Worm (Caenorhabditis elegans) whole organism, mixed stage, embryonic: ENCODE results near the gene C18H7.6.

Source experiments
- M03D4.4 ChIP-seq: sonication (generic microtip); optimal IDR thresholded peaks from 2 replicates; lab custom pipeline; 2017; ENCODE audit warnings: mild to moderate bottlenecking, missing genetic modification characterization, missing compliant biosample characterization
- bed-3 ChIP-seq: fragments of 200-800 bp; sonication (Bioruptor generic); optimal IDR thresholded peaks from 3 replicates; lab custom pipeline; 2018; ENCODE audit warnings: mild to moderate bottlenecking, missing genetic modification characterization, moderate library complexity, missing compliant biosample characterization
- ceh-39 ChIP-seq: fragments of 150-350 bp; optimal IDR thresholded peaks from 2 replicates; lab custom pipeline; 2014; ENCODE audit warnings: missing biosample characterization, missing genetic modification characterization
- ceh-43 ChIP-seq: fragments of 200-800 bp; sonication (Bioruptor generic); optimal IDR thresholded peaks from 2 replicates; lab custom pipeline; 2018; ENCODE audit warnings: mild to moderate bottlenecking, missing genetic modification characterization, moderate library complexity, missing compliant biosample characterization
- ceh-83 ChIP-seq: fragments of 200-800 bp; sonication (Bioruptor generic); optimal IDR thresholded peaks from 2 replicates; lab custom pipeline; 2018; ENCODE audit warnings: mild to moderate bottlenecking, missing genetic modification characterization, missing compliant biosample characterization
- ces-1 ChIP-seq: fragments of 150-350 bp; optimal IDR thresholded peaks from 2 replicates; lab custom pipeline; 2014; ENCODE audit warnings: missing biosample characterization, missing genetic modification reagents, missing genetic modification characterization
- cnd-1 ChIP-seq: fragments of 200-800 bp; sonication (Bioruptor generic); optimal IDR thresholded peaks from 2 replicates; lab custom pipeline; 2018; ENCODE audit warnings: mild to moderate bottlenecking, missing genetic modification characterization, missing compliant biosample characterization
- drap-1 ChIP-seq: fragments of 200-800 bp; sonication (Bioruptor generic); optimal IDR thresholded peaks from 3 replicates; lab custom pipeline; 2018; ENCODE audit warnings: mild to moderate bottlenecking, missing genetic modification characterization, missing compliant biosample characterization
- elt-1 ChIP-seq: sonication (generic microtip); optimal IDR thresholded peaks from 2 replicates; lab custom pipeline; 2017; ENCODE audit warnings: missing genetic modification characterization, mild to moderate bottlenecking, missing compliant biosample characterization, antibody characterized with exemption, moderate library complexity, borderline replicate concordance; ENCODE audit not compliant: insufficient read depth
- elt-3 ChIP-seq: fragments of 150-350 bp; optimal IDR thresholded peaks from 2 replicates; lab custom pipeline; 2014; ENCODE audit warnings: missing biosample characterization, missing genetic modification characterization
- flh-1 ChIP-seq: fragments of 200-800 bp; sonication (Bioruptor generic); optimal IDR thresholded peaks from 2 replicates; lab custom pipeline; 2018; ENCODE audit warnings: mild to moderate bottlenecking, missing genetic modification characterization, moderate library complexity, missing compliant biosample characterization
- ham-2 ChIP-seq: fragments of 200-800 bp; sonication (Bioruptor generic); optimal IDR thresholded peaks from 2 replicates; lab custom pipeline; 2018; ENCODE audit warnings: mild to moderate bottlenecking, missing genetic modification characterization, missing compliant biosample characterization
- hlh-1 ChIP-seq: fragments of 150-350 bp; optimal IDR thresholded peaks from 2 replicates; lab custom pipeline; 2014; ENCODE audit warnings: missing biosample characterization, missing genetic modification reagents, missing genetic modification characterization
- lsy-2 ChIP-seq: fragments of 150-350 bp; optimal IDR thresholded peaks from 2 replicates; lab custom pipeline; 2014; ENCODE audit warnings: missing biosample characterization, missing genetic modification characterization
- mab-5 ChIP-seq: fragments of 150-350 bp; optimal IDR thresholded peaks from 2 replicates; lab custom pipeline; 2014; ENCODE audit warnings: missing biosample characterization, missing genetic modification characterization
- mls-2 ChIP-seq: sonication (generic microtip); optimal IDR thresholded peaks from 2 replicates; lab custom pipeline; 2016; ENCODE audit warnings: mild to moderate bottlenecking, missing genetic modification characterization, moderate library complexity, missing compliant biosample characterization
- nhr-12 ChIP-seq: fragments of 150-350 bp; optimal IDR thresholded peaks from 2 replicates; lab custom pipeline; 2014; ENCODE audit warnings: missing biosample characterization, missing genetic modification characterization
- nhr-2 ChIP-seq: fragments of 150-350 bp; optimal IDR thresholded peaks from 2 replicates; lab custom pipeline; 2014; ENCODE audit warnings: missing biosample characterization, missing genetic modification characterization
- nhr-237 ChIP-seq: fragments of 150-350 bp; optimal IDR thresholded peaks from 2 replicates; lab custom pipeline; 2014; ENCODE audit warnings: missing biosample characterization, missing genetic modification characterization
- nhr-28 ChIP-seq: fragments of 150-350 bp; optimal IDR thresholded peaks from 2 replicates; lab custom pipeline; 2014; ENCODE audit warnings: missing biosample characterization, missing genetic modification characterization
- pha-4 ChIP-seq: fragments of 150-350 bp; optimal IDR thresholded peaks from 2 replicates; lab custom pipeline; 2018; ENCODE audit warnings: missing biosample characterization, missing genetic modification reagents, missing genetic modification characterization
- sem-2 ChIP-seq: fragments of 200-800 bp; sonication (Bioruptor generic); optimal IDR thresholded peaks from 2 replicates; lab custom pipeline; 2018; ENCODE audit warnings: mild to moderate bottlenecking, missing genetic modification characterization, missing compliant biosample characterization
- snpc-4 ChIP-seq: fragments of 150-350 bp; optimal IDR thresholded peaks from 2 replicates; lab custom pipeline; 2014; ENCODE audit warnings: missing biosample characterization, missing genetic modification characterization
- sptf-1 ChIP-seq: sonication (generic microtip); optimal IDR thresholded peaks from 2 replicates; lab custom pipeline; 2017; ENCODE audit warnings: mild to moderate bottlenecking, missing genetic modification characterization, moderate library complexity, missing compliant biosample characterization
- tbx-8 ChIP-seq: fragments of 200-800 bp; sonication (Bioruptor generic); optimal IDR thresholded peaks from 2 replicates; lab custom pipeline; 2018; ENCODE audit warnings: mild to moderate bottlenecking, missing genetic modification characterization, moderate library complexity, missing compliant biosample characterization
- unc-120 ChIP-seq: sonication (generic microtip); optimal IDR thresholded peaks from 2 replicates; lab custom pipeline; 2017; ENCODE audit warnings: missing genetic modification characterization, missing compliant biosample characterization; ENCODE audit not compliant: poor library complexity, severe bottlenecking
- unc-39 ChIP-seq: fragments of 150-350 bp; optimal IDR thresholded peaks from 2 replicates; lab custom pipeline; 2014; ENCODE audit warnings: missing biosample characterization, missing genetic modification characterization
- unc-62 ChIP-seq: fragments of 150-350 bp; optimal IDR thresholded peaks from 2 replicates; lab custom pipeline; 2014; ENCODE audit warnings: missing biosample characterization, missing genetic modification reagents, missing genetic modification characterization
- zip-8 ChIP-seq: fragments of 150-350 bp; optimal IDR thresholded peaks from 2 replicates; lab custom pipeline; 2014; ENCODE audit warnings: missing biosample characterization, missing genetic modification characterization
- ztf-11 ChIP-seq: fragments of 150-350 bp; optimal IDR thresholded peaks from 2 replicates; lab custom pipeline; 2014; ENCODE audit warnings: missing biosample characterization, missing genetic modification characterization

C18H7.6 gene

ce11 chrIV:560314-560713, 32.0 kb downstream of the C18H7.6 start:
- TF ChIP-seq unc-39 (no peak), hlh-1 (tag; lab: Kevin White, UChicago) (no peak), ztf-11 (tag; lab: Kevin White, UChicago) (no peak), mls-2 (tag; lab: Kevin White, UChicago) (no peak), ces-1 (GFP tag; lab: Kevin White, UChicago) (peak; percentile 13), unc-120 (no peak), ham-2 (GFP tag; lab: Kevin White, UChicago) (no peak), nhr-2 (tag; lab: Kevin White, UChicago) (peak; percentile 66)

DNA sequence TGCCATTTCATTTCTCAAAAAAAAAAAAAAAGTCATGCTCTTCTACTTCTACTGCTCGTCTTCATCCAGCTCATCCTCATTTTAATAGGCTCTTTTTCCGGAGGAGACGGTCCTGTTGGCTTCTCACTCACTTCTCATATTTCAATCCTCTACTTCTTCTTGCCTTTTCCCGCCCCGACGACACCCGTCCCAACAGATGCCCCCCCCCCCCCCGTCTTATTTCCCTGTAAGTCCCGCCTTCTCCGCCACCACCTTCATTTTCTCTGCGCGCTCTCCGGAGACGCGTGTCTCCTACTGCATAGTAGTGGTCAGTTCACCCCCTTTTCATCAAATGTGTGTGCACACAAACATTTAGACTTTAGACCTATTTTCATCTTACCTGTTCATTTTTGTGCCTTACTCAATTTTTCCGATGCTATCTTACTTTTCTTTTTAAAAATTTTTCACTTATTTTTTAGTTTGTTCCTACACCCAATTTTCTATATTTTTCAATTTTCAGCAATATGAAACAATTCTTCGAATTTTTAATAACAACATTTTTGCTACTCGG, 33.5 kb downstream of the C18H7.6 start, which contains the start of gene efn-4:
Gene efn-4 (plus strand): TSS at position 500 of the 550 bp plus-strand sequence.
- TF ChIP-seq M03D4.4 (tag; lab: Kevin White, UChicago) (peak; percentile 39), lsy-2 (no peak), unc-120 (peak; percentile 11), nhr-28 (tag; lab: Kevin White, UChicago) (no peak), sptf-1 (tag; lab: Kevin White, UChicago) (peak; percentile 30), cnd-1 (no peak)

- TF ChIP-seq sptf-1 (tag; lab: Kevin White, UChicago) (no peak), M03D4.4 (tag; lab: Kevin White, UChicago) (no peak), flh-1 (no peak), bed-3 (GFP tag; lab: Kevin White, UChicago) (no peak), nhr-12 (no peak), snpc-4 (tag; lab: Kevin White, UChicago) (no peak), unc-120 (no peak), mab-5 (tag; lab: Kevin White, UChicago) (no peak), zip-8 (tag; lab: Kevin White, UChicago) (no peak), pha-4 (no peak), nhr-237 (tag; lab: Kevin White, UChicago) (no peak), ham-2 (GFP tag; lab: Kevin White, UChicago) (no peak), ceh-39 (tag; lab: Kevin White, UChicago) (no peak), ces-1 (GFP tag; lab: Kevin White, UChicago) (no peak), elt-3 (tag; lab: Kevin White, UChicago) (no peak), nhr-28 (tag; lab: Kevin White, UChicago) (no peak), unc-62 (peak; percentile 44), elt-1 (peak; percentile 74), ceh-83 (GFP tag; lab: Kevin White, UChicago) (no peak), sem-2 (GFP tag; lab: Kevin White, UChicago) (no peak), tbx-8 (GFP tag; lab: Kevin White, UChicago) (no peak), nhr-2 (tag; lab: Kevin White, UChicago) (peak; percentile 54), ztf-11 (tag; lab: Kevin White, UChicago) (no peak), ceh-43 (GFP tag; lab: Kevin White, UChicago) (no peak), drap-1 (no peak)
Observed at ce11 chrIV:554005-554404, 38.3 kb downstream of the C18H7.6 start.

- TF ChIP-seq M03D4.4 (tag; lab: Kevin White, UChicago) (no peak), sptf-1 (tag; lab: Kevin White, UChicago) (no peak), elt-1 (no peak), unc-39 (no peak), flh-1 (no peak), nhr-28 (tag; lab: Kevin White, UChicago) (no peak), drap-1 (no peak), tbx-8 (GFP tag; lab: Kevin White, UChicago) (no peak), zip-8 (tag; lab: Kevin White, UChicago) (no peak)
Observed at ce11 chrIV:551923-552322, 40.4 kb downstream of the C18H7.6 start.

ce11 chrIV:548000-548399, 44.3 kb downstream of the C18H7.6 start, which contains the start of gene F56A11.4:
TSS of gene F56A11.4 (plus strand) at chrIV:548300.
- no peak for TF ChIP-seq sem-2 (GFP tag; lab: Kevin White, UChicago)
- no peak for TF ChIP-seq ztf-11 (tag; lab: Kevin White, UChicago)
- TF ChIP-seq elt-1 = no peak
- no peak for TF ChIP-seq ceh-83 (GFP tag; lab: Kevin White, UChicago)
- no peak for TF ChIP-seq ceh-39 (tag; lab: Kevin White, UChicago)
- TF ChIP-seq cnd-1 = no peak
- no peak for TF ChIP-seq M03D4.4 (tag; lab: Kevin White, UChicago)
